Fruit fly (Drosophila melanogaster) whole organism, embryonic: ENCODE data around the gene Vha36-3.

Experiments used
- ATbp ChIP-seq: fragments of 200-800 bp; sonication (Bioruptor generic); optimal IDR thresholded peaks from 2 replicates; lab custom pipeline; 2017; ENCODE audit warnings: missing biosample characterization, mild to moderate bottlenecking, missing genetic modification characterization, missing genetic modification reagents
- B-H2 ChIP-seq: fragments of 200-800 bp; sonication (Bioruptor generic); optimal IDR thresholded peaks from 2 replicates; lab custom pipeline; 2018; ENCODE audit warnings: missing biosample characterization, mild to moderate bottlenecking, missing genetic modification characterization
- Blimp-1 ChIP-seq: fragments of 200-800 bp; sonication (Bioruptor generic); optimal IDR thresholded peaks from 3 replicates; lab custom pipeline; 2018; ENCODE audit warnings: missing biosample characterization, missing genetic modification characterization, mild to moderate bottlenecking, moderate library complexity, missing genetic modification reagents
- CG10209 ChIP-seq: fragments of 200-800 bp; sonication (Bioruptor generic); optimal IDR thresholded peaks from 3 replicates; lab custom pipeline; 2017; ENCODE audit warnings: missing biosample characterization, mild to moderate bottlenecking, missing genetic modification characterization, missing genetic modification reagents
- CG10565 ChIP-seq: fragments of 200-800 bp; sonication (Bioruptor generic); optimal IDR thresholded peaks from 3 replicates; lab custom pipeline; 2016; ENCODE audit warnings: missing biosample characterization, mild to moderate bottlenecking, missing genetic modification characterization
- CG11085 ChIP-seq: fragments of 200-800 bp; sonication (Bioruptor generic); IDR thresholded peaks from 2 replicates; pipeline ENCODE4 v1.3.6; 2022; ENCODE audit warnings: missing biosample characterization, missing genetic modification characterization
- CG11093 ChIP-seq: fragments of 200-800 bp; sonication (Bioruptor generic); IDR thresholded peaks from 3 replicates; pipeline ENCODE4 v1.3.6; 2022; ENCODE audit warnings: missing biosample characterization, missing genetic modification characterization
- CG11723 ChIP-seq: fragments of 200-800 bp; sonication (Bioruptor generic); optimal IDR thresholded peaks from 2 replicates; lab custom pipeline; 2017; ENCODE audit warnings: missing biosample characterization, mild to moderate bottlenecking, missing genetic modification characterization
- CG12391 ChIP-seq: fragments of 200-800 bp; sonication (Bioruptor generic); optimal IDR thresholded peaks from 3 replicates; lab custom pipeline; 2018; ENCODE audit warnings: missing biosample characterization, mild to moderate bottlenecking, missing genetic modification characterization, moderate library complexity
- CG17359 ChIP-seq: fragments of 200-800 bp; sonication (Bioruptor generic); optimal IDR thresholded peaks from 3 replicates; lab custom pipeline; 2018; ENCODE audit warnings: missing biosample characterization, mild to moderate bottlenecking, missing genetic modification characterization, moderate library complexity
- CG18011 ChIP-seq: fragments of 200-800 bp; sonication (Bioruptor generic); optimal IDR thresholded peaks from 2 replicates; lab custom pipeline; 2017; ENCODE audit warnings: missing biosample characterization, missing genetic modification characterization, mild to moderate bottlenecking, moderate library complexity, missing genotype
- CG18619 ChIP-seq: fragments of 200-800 bp; sonication (Bioruptor generic); optimal IDR thresholded peaks from 3 replicates; lab custom pipeline; 2017; ENCODE audit warnings: missing biosample characterization, mild to moderate bottlenecking, missing genetic modification characterization
- CG2712 ChIP-seq: fragments of 200-800 bp; optimal IDR thresholded peaks from 3 replicates; lab custom pipeline; 2019; ENCODE audit warnings: missing biosample characterization, mild to moderate bottlenecking, missing genetic modification characterization, moderate library complexity
- CG2875 ChIP-seq: fragments of 200-800 bp; sonication (Bioruptor generic); optimal IDR thresholded peaks from 2 replicates; lab custom pipeline; 2017; ENCODE audit warnings: missing biosample characterization, mild to moderate bottlenecking, missing genetic modification characterization, missing genetic modification reagents
- CG31224 ChIP-seq: fragments of 200-800 bp; sonication (Bioruptor generic); IDR thresholded peaks from 2 replicates; pipeline ENCODE4 v1.3.6; 2022; ENCODE audit warnings: missing biosample characterization, missing genetic modification characterization
- CG34422 ChIP-seq: fragments of 200-800 bp; sonication (Bioruptor generic); IDR thresholded peaks from 3 replicates; pipeline ENCODE4 v1.3.6; 2022; ENCODE audit warnings: missing biosample characterization, missing genetic modification characterization
- CG4328 ChIP-seq: fragments of 200-800 bp; sonication (Bioruptor generic); optimal IDR thresholded peaks from 3 replicates; lab custom pipeline; 2017; ENCODE audit warnings: missing biosample characterization, missing genetic modification reagents, missing genetic modification characterization
- CG4730 ChIP-seq: fragments of 200-800 bp; sonication (Bioruptor generic); IDR thresholded peaks from 2 replicates; pipeline ENCODE4 v1.3.6; 2022; ENCODE audit warnings: missing biosample characterization, missing genetic modification characterization
- CG5245 ChIP-seq: fragments of 200-800 bp; sonication (Bioruptor generic); optimal IDR thresholded peaks from 3 replicates; lab custom pipeline; 2016; ENCODE audit warnings: missing biosample characterization, missing genetic modification characterization
- CG6175 ChIP-seq: fragments of 200-800 bp; sonication (Bioruptor generic); IDR thresholded peaks from 3 replicates; pipeline ENCODE4 v1.3.6; 2022; ENCODE audit warnings: missing biosample characterization, missing genetic modification characterization
- CG6791 ChIP-seq: fragments of 200-800 bp; sonication (Bioruptor generic); IDR thresholded peaks from 3 replicates; pipeline ENCODE4 v1.3.6; 2022; ENCODE audit warnings: missing biosample characterization, missing genetic modification characterization; ENCODE audit not compliant: partially characterized antibody
- CG6854 ChIP-seq: fragments of 200-800 bp; sonication (Bioruptor generic); optimal IDR thresholded peaks from 3 replicates; lab custom pipeline; 2017; ENCODE audit warnings: missing biosample characterization, mild to moderate bottlenecking, missing genetic modification characterization
- CG7786 ChIP-seq: fragments of 200-800 bp; sonication (Bioruptor generic); optimal IDR thresholded peaks from 2 replicates; lab custom pipeline; 2016; ENCODE audit warnings: missing biosample characterization, missing genetic modification characterization
- CG9215 ChIP-seq: fragments of 200-800 bp; sonication (Bioruptor generic); IDR thresholded peaks from 2 replicates; pipeline ENCODE4 v1.3.6; 2022; ENCODE audit warnings: missing biosample characterization, missing genetic modification characterization
- CG9932 ChIP-seq: fragments of 200-800 bp; sonication (Bioruptor generic); IDR thresholded peaks from 2 replicates; pipeline ENCODE4 v1.3.6; 2022; ENCODE audit warnings: missing biosample characterization, missing genetic modification characterization
- D ChIP-seq, 2 experiments: fragments of 200-800 bp in 1 of 2; fragments of >200 bp in 1 of 2; sonication (Bioruptor generic) in 1 of 2; optimal IDR thresholded peaks; 2 replicates in 1 of 2; 3 replicates in 1 of 2; lab custom pipeline; 2017; ENCODE audit warnings: mild to moderate bottlenecking in 1 of 2, missing biosample characterization in 1 of 2, missing genetic modification characterization in 1 of 2, missing genetic modification reagents in 1 of 2
- Dad ChIP-seq: fragments of 200-800 bp; sonication (Bioruptor generic); optimal IDR thresholded peaks from 3 replicates; lab custom pipeline; 2016; ENCODE audit warnings: missing biosample characterization, missing genetic modification characterization
- Dll ChIP-seq: fragments of 200-800 bp; sonication (Bioruptor generic); IDR thresholded peaks from 4 replicates; pipeline ENCODE4 v1.3.6; 2022; ENCODE audit warnings: missing biosample characterization, missing genetic modification characterization; ENCODE audit not compliant: partially characterized antibody
- Doc3 ChIP-seq: fragments of 200-800 bp; sonication (Bioruptor generic); IDR thresholded peaks from 3 replicates; pipeline ENCODE4 v1.3.6; 2022; ENCODE audit warnings: missing biosample characterization, missing genetic modification characterization; ENCODE audit not compliant: partially characterized antibody
- Ets65A ChIP-seq: fragments of 200-800 bp; sonication (Bioruptor generic); peaks from one replicate; lab custom pipeline; 2016; ENCODE audit warnings: missing biosample characterization, missing genetic modification characterization
- Max ChIP-seq: fragments of 200-800 bp; sonication (Bioruptor generic); optimal IDR thresholded peaks from 2 replicates; lab custom pipeline; 2016; ENCODE audit warnings: missing biosample characterization, mild to moderate bottlenecking, missing genetic modification characterization
- Trl ChIP-seq, 3 experiments: fragments of >200 bp in 2 of 3; fragments of 200-800 bp in 1 of 3; sonication (Bioruptor generic) in 1 of 3; optimal IDR thresholded peaks; 2 replicates in 1 of 3; 3 replicates in 2 of 3; lab custom pipeline; 2016 to 2017; ENCODE audit warnings: missing biosample characterization in 1 of 3, missing genetic modification characterization in 1 of 3
- Vsx1 ChIP-seq: fragments of 200-800 bp; sonication (Bioruptor generic); optimal IDR thresholded peaks from 2 replicates; lab custom pipeline; 2017; ENCODE audit warnings: missing biosample characterization, mild to moderate bottlenecking, missing genetic modification characterization, missing genetic modification reagents
- YL-1 ChIP-seq: fragments of 200-800 bp; sonication (Bioruptor generic); optimal IDR thresholded peaks from 3 replicates; lab custom pipeline; 2017; ENCODE audit warnings: missing biosample characterization, mild to moderate bottlenecking, missing genetic modification characterization
- ara ChIP-seq: fragments of 200-800 bp; sonication (Bioruptor generic); IDR thresholded peaks from 2 replicates; pipeline ENCODE4 v1.3.6; 2022; ENCODE audit warnings: missing biosample characterization, missing genetic modification characterization
- ato ChIP-seq: fragments of 200-800 bp; sonication (Bioruptor generic); IDR thresholded peaks from 2 replicates; pipeline ENCODE4 v1.3.6; 2022; ENCODE audit warnings: missing biosample characterization, missing genetic modification characterization; ENCODE audit not compliant: partially characterized antibody
- bowl ChIP-seq: fragments of 200-800 bp; sonication (Bioruptor generic); IDR thresholded peaks from 2 replicates; pipeline ENCODE4 v1.3.6; 2022; ENCODE audit warnings: missing biosample characterization, missing genetic modification characterization
- br ChIP-seq: fragments of >200 bp; optimal IDR thresholded peaks from 2 replicates; lab custom pipeline; 2017
- crc ChIP-seq: fragments of 200-800 bp; sonication (Bioruptor generic); optimal IDR thresholded peaks from 2 replicates; lab custom pipeline; 2016; ENCODE audit warnings: missing biosample characterization, missing genetic modification characterization
- croc ChIP-seq: fragments of 200-800 bp; sonication (Bioruptor generic); conservative IDR thresholded peaks from 3 replicates; pipeline ENCODE4 v1.3.6; 2022; ENCODE audit warnings: missing biosample characterization, missing genetic modification characterization
- dan ChIP-seq: fragments of 200-800 bp; sonication (Bioruptor generic); IDR thresholded peaks from 2 replicates; pipeline ENCODE4 v1.3.6; 2022; ENCODE audit warnings: missing biosample characterization, missing genetic modification characterization
- gce ChIP-seq: fragments of 200-800 bp; sonication (Bioruptor generic); IDR thresholded peaks from 3 replicates; pipeline ENCODE4 v1.3.6; 2022; ENCODE audit warnings: missing biosample characterization, missing genetic modification characterization
- gsb ChIP-seq: fragments of 200-800 bp; sonication (Bioruptor generic); IDR thresholded peaks from 2 replicates; pipeline ENCODE4 v1.3.6; 2022; ENCODE audit warnings: missing biosample characterization, missing genetic modification characterization
- kah ChIP-seq: fragments of 200-800 bp; sonication (Bioruptor generic); optimal IDR thresholded peaks from 2 replicates; lab custom pipeline; 2018; ENCODE audit warnings: missing biosample characterization, mild to moderate bottlenecking, missing genetic modification characterization
- luna ChIP-seq: fragments of 200-800 bp; sonication (Bioruptor generic); optimal IDR thresholded peaks from 2 replicates; lab custom pipeline; 2016; ENCODE audit warnings: missing biosample characterization, missing genetic modification characterization
- nau ChIP-seq: fragments of 200-800 bp; sonication (Bioruptor generic); optimal IDR thresholded peaks from 3 replicates; lab custom pipeline; 2017; ENCODE audit warnings: missing biosample characterization, mild to moderate bottlenecking, missing genetic modification characterization, missing genetic modification reagents
- sc ChIP-seq, 3 experiments: fragments of >200 bp in 2 of 3; fragments of 200-800 bp in 1 of 3; sonication (Bioruptor generic) in 1 of 3; optimal IDR thresholded peaks; 2 replicates in 2 of 3; 3 replicates in 1 of 3; lab custom pipeline; 2017; ENCODE audit warnings: mild to moderate bottlenecking in 1 of 3, missing biosample characterization in 1 of 3, missing genetic modification characterization in 1 of 3, missing genetic modification reagents in 1 of 3
- sd ChIP-seq: fragments of 200-800 bp; sonication (Bioruptor generic); optimal IDR thresholded peaks from 3 replicates; lab custom pipeline; 2018; ENCODE audit warnings: missing biosample characterization, mild to moderate bottlenecking, missing genetic modification characterization, moderate library complexity
- sens ChIP-seq: fragments of 200-800 bp; sonication (Bioruptor generic); peaks from one replicate; lab custom pipeline; 2016; ENCODE audit warnings: missing biosample characterization, missing genetic modification characterization
- stwl ChIP-seq: fragments of 200-800 bp; sonication (Bioruptor generic); optimal IDR thresholded peaks from 3 replicates; lab custom pipeline; 2018; ENCODE audit warnings: missing biosample characterization, mild to moderate bottlenecking, missing genetic modification characterization, moderate library complexity

Vha36-3 gene

dm6 chrX:2536136-2536535 is 44.2 kb downstream of the Vha36-3 start (continued):
- TF ChIP-seq CG4328 (GFP tag; lab: Kevin White, UChicago) (no peak), CG17359 (tag; lab: Kevin White, UChicago) (peak; percentile 11), CG12391 (tag; lab: Kevin White, UChicago) (peak; percentile 35), Trl (optimal IDR thresholded peaks at IDR 0.05; lab: Kevin White, UChicago) (no peak), Trl (GFP tag; optimal IDR thresholded peaks at IDR 0.05; lab: Kevin White, UChicago) (no peak), YL-1 (GFP tag; lab: Kevin White, UChicago) (no peak), bowl (GFP tag; lab: Robert Waterston, UW) (no peak), gce (GFP tag; lab: Robert Waterston, UW) (no peak), CG6854 (GFP tag; lab: Kevin White, UChicago) (no peak), CG4730 (GFP tag; lab: Robert Waterston, UW) (peak; percentile 46; the same call in 1 of the 2 replicates), Ets65A (GFP tag; lab: Kevin White, UChicago) (peak; percentile 59), Vsx1 (GFP tag; lab: Kevin White, UChicago) (no peak), Dll (no peak), CG31224 (GFP tag; lab: Robert Waterston, UW) (no peak), crc (GFP tag; lab: Kevin White, UChicago) (no peak), stwl (tag; lab: Kevin White, UChicago) (no peak), kah (no peak), CG34422 (GFP tag; lab: Robert Waterston, UW) (no peak), croc (peak; percentile 37; the same call in 2 of the 3 replicates), sc (optimal IDR thresholded peaks at IDR 0.05; lab: Kevin White, UChicago) (no peak), sc (GFP tag; optimal IDR thresholded peaks at IDR 0.05; lab: Kevin White, UChicago) (no peak), sd (tag; lab: Kevin White, UChicago) (no peak), CG2875 (GFP tag; lab: Kevin White, UChicago) (no peak), CG9932 (GFP tag; lab: Robert Waterston, UW) (no peak), CG10565 (GFP tag; lab: Kevin White, UChicago) (no peak), CG18619 (peak; percentile 10), CG6791 (GFP tag; lab: Robert Waterston, UW) (no peak), CG7786 (GFP tag; lab: Kevin White, UChicago) (peak; percentile 22), ato (no peak), CG11085 (no peak), Blimp-1 (GFP tag; lab: Kevin White, UChicago) (peak; percentile 18), CG2712 (tag; lab: Kevin White, UChicago) (peak; percentile 64), ara (GFP tag; lab: Robert Waterston, UW) (0 out of 2 replicates have a peak, but pooled peaks have one; percentile 8), luna (GFP tag; lab: Kevin White, UChicago) (no peak), CG10209 (no peak), Max (no peak), sens (GFP tag; lab: Kevin White, UChicago) (peak; percentile 68), Dad (GFP tag; lab: Kevin White, UChicago) (no peak), CG6175 (GFP tag; lab: Robert Waterston, UW) (no peak), gsb (no peak), B-H2 (GFP tag; lab: Kevin White, UChicago) (no peak), CG9215 (GFP tag; lab: Robert Waterston, UW) (no peak), CG11723 (GFP tag; lab: Kevin White, UChicago) (no peak), ATbp (peak; percentile 21), dan (GFP tag; lab: Robert Waterston, UW) (no peak), CG5245 (no peak), CG11093 (GFP tag; lab: Robert Waterston, UW) (0 out of 3 replicates have a peak, but pooled peaks have one; percentile 28), nau (GFP tag; lab: Kevin White, UChicago) (no peak), Doc3 (GFP tag; lab: Robert Waterston, UW) (no peak), CG18011 (GFP tag; lab: Kevin White, UChicago) (no peak), D (optimal IDR thresholded peaks at IDR 0.05; lab: Kevin White, UChicago) (no peak), D (GFP tag; optimal IDR thresholded peaks at IDR 0.05; lab: Kevin White, UChicago) (no peak), br (no peak)
